Fruit fly (Drosophila melanogaster) whole organism, embryonic: ENCODE measurements around the gene Ant2.
A peak's percentile ranks its signal among the peaks of the same experiment; 100 is the strongest.

Source experiments
- Atf6 ChIP-seq: fragments of 200-800 bp; sonication (Bioruptor generic); IDR thresholded peaks from 2 replicates; pipeline ENCODE4 v1.3.6; 2022; ENCODE audit warnings: missing biosample characterization, missing genetic modification characterization
- Bgb ChIP-seq: fragments of 200-800 bp; sonication (Bioruptor generic); IDR thresholded peaks from 2 replicates; pipeline ENCODE4 v1.3.6; 2022; ENCODE audit warnings: missing biosample characterization, missing genetic modification characterization; ENCODE audit not compliant: partially characterized antibody
- CG10267 ChIP-seq: fragments of 200-800 bp; sonication (Bioruptor generic); optimal IDR thresholded peaks from 2 replicates; lab custom pipeline; 2018; ENCODE audit warnings: missing biosample characterization, mild to moderate bottlenecking, missing genetic modification characterization, moderate library complexity
- CG11398 ChIP-seq: fragments of 200-800 bp; sonication (Bioruptor generic); optimal IDR thresholded peaks from 2 replicates; lab custom pipeline; 2016; ENCODE audit warnings: missing biosample characterization, missing genetic modification characterization
- CG11696 ChIP-seq: fragments of 200-800 bp; sonication (Bioruptor generic); IDR thresholded peaks from 2 replicates; pipeline ENCODE4 v1.3.6; 2022; ENCODE audit warnings: missing biosample characterization, missing genetic modification characterization
- CG12299 ChIP-seq: fragments of 200-800 bp; sonication (Bioruptor generic); optimal IDR thresholded peaks from 2 replicates; lab custom pipeline; 2018; ENCODE audit warnings: missing biosample characterization, mild to moderate bottlenecking, missing genetic modification characterization
- CG12391 ChIP-seq: fragments of 200-800 bp; sonication (Bioruptor generic); optimal IDR thresholded peaks from 3 replicates; lab custom pipeline; 2018; ENCODE audit warnings: missing biosample characterization, mild to moderate bottlenecking, missing genetic modification characterization, moderate library complexity
- CG12942 ChIP-seq: fragments of 200-800 bp; sonication (Bioruptor generic); optimal IDR thresholded peaks from 3 replicates; lab custom pipeline; 2016; ENCODE audit warnings: missing biosample characterization, missing genetic modification characterization
- CG1647 ChIP-seq: fragments of 200-800 bp; sonication (Bioruptor generic); optimal IDR thresholded peaks from 3 replicates; lab custom pipeline; 2016; ENCODE audit warnings: missing biosample characterization, missing genetic modification characterization
- CG16815 ChIP-seq: fragments of 200-800 bp; sonication (Bioruptor generic); optimal IDR thresholded peaks from 3 replicates; lab custom pipeline; 2017; ENCODE audit warnings: missing biosample characterization, mild to moderate bottlenecking, missing genetic modification characterization
- CG18599 ChIP-seq: fragments of 200-800 bp; sonication (Bioruptor generic); optimal IDR thresholded peaks from 3 replicates; lab custom pipeline; 2017; ENCODE audit warnings: missing biosample characterization, missing genetic modification characterization, mild to moderate bottlenecking, moderate library complexity, missing genetic modification reagents
- CG18619 ChIP-seq: fragments of 200-800 bp; sonication (Bioruptor generic); optimal IDR thresholded peaks from 3 replicates; lab custom pipeline; 2017; ENCODE audit warnings: missing biosample characterization, mild to moderate bottlenecking, missing genetic modification characterization
- CG31441 ChIP-seq: fragments of 200-800 bp; sonication (Bioruptor generic); IDR thresholded peaks from 2 replicates; pipeline ENCODE4 v1.3.6; 2022; ENCODE audit warnings: missing biosample characterization, missing genetic modification characterization
- CG3163 ChIP-seq: fragments of 200-800 bp; sonication (Bioruptor generic); optimal IDR thresholded peaks from 3 replicates; lab custom pipeline; 2016; ENCODE audit warnings: missing biosample characterization, missing genetic modification characterization
- CG34224 ChIP-seq: fragments of 200-800 bp; sonication (Bioruptor generic); IDR thresholded peaks from 3 replicates; pipeline ENCODE4 v1.3.6; 2022; ENCODE audit warnings: missing biosample characterization, missing genetic modification characterization; ENCODE audit not compliant: partially characterized antibody
- CG5180 ChIP-seq: fragments of 200-800 bp; sonication (Bioruptor generic); optimal IDR thresholded peaks from 3 replicates; lab custom pipeline; 2017; ENCODE audit warnings: missing biosample characterization, missing genetic modification characterization, mild to moderate bottlenecking, moderate library complexity, missing genetic modification reagents
- CG7271 ChIP-seq: fragments of 200-800 bp; sonication (Bioruptor generic); optimal IDR thresholded peaks from 2 replicates; lab custom pipeline; 2018; ENCODE audit warnings: missing biosample characterization, mild to moderate bottlenecking, missing genetic modification characterization, moderate library complexity
- CG7745 ChIP-seq: fragments of 200-800 bp; sonication (Bioruptor generic); optimal IDR thresholded peaks from 2 replicates; lab custom pipeline; 2018; ENCODE audit warnings: missing biosample characterization, mild to moderate bottlenecking, missing genetic modification characterization, moderate library complexity
- CG8281 ChIP-seq: fragments of 200-800 bp; sonication (Bioruptor generic); optimal IDR thresholded peaks from 2 replicates; lab custom pipeline; 2018; ENCODE audit warnings: missing biosample characterization, mild to moderate bottlenecking, missing genetic modification characterization, moderate library complexity
- Fer1 ChIP-seq: fragments of 200-800 bp; sonication (Bioruptor generic); optimal IDR thresholded peaks from 2 replicates; lab custom pipeline; 2017; ENCODE audit warnings: missing biosample characterization, mild to moderate bottlenecking, missing genetic modification characterization
- HLH54F ChIP-seq: fragments of 200-800 bp; sonication (Bioruptor generic); optimal IDR thresholded peaks from 3 replicates; lab custom pipeline; 2016; ENCODE audit warnings: missing biosample characterization, missing genetic modification characterization
- Hsf ChIP-seq: fragments of 200-800 bp; sonication (Bioruptor generic); optimal IDR thresholded peaks from 3 replicates; lab custom pipeline; 2016; ENCODE audit warnings: missing biosample characterization, missing genetic modification characterization
- Med ChIP-seq: fragments of 200-800 bp; sonication (Bioruptor generic); peaks from one replicate; lab custom pipeline; 2016; ENCODE audit warnings: missing biosample characterization, missing genetic modification characterization, mild to moderate bottlenecking, inconsistent platforms, moderate library complexity
- Mrtf ChIP-seq: fragments of 200-800 bp; sonication (Bioruptor generic); IDR thresholded peaks from 3 replicates; pipeline ENCODE4 v1.3.6; 2022; ENCODE audit warnings: missing biosample characterization, missing genetic modification characterization
- NC2α ChIP-seq: fragments of 200-800 bp; sonication (Bioruptor generic); optimal IDR thresholded peaks from 2 replicates; lab custom pipeline; 2016; ENCODE audit warnings: missing biosample characterization, missing genetic modification characterization
- Nf-YA ChIP-seq: fragments of 200-800 bp; sonication (Bioruptor generic); IDR thresholded peaks from 2 replicates; pipeline ENCODE4 v1.3.6; 2022; ENCODE audit warnings: missing biosample characterization, missing genetic modification characterization
- Ptx1 ChIP-seq: fragments of 200-800 bp; sonication (Bioruptor generic); IDR thresholded peaks from 2 replicates; pipeline ENCODE4 v1.3.6; 2022; ENCODE audit warnings: missing biosample characterization, missing genetic modification characterization
- Sin3A ChIP-seq: fragments of >200 bp; optimal IDR thresholded peaks from 2 replicates; lab custom pipeline; 2018
- Stat92E ChIP-seq, 3 experiments: fragments of >200 bp in 2 of 3; fragments of 200-800 bp in 1 of 3; sonication (Bioruptor generic) in 1 of 3; optimal IDR thresholded peaks; 2 replicates each; lab custom pipeline; 2017 to 2019; ENCODE audit warnings: missing biosample characterization in 3 of 3, missing genetic modification characterization in 3 of 3, mild to moderate bottlenecking in 1 of 3, moderate library complexity in 1 of 3
- YL-1 ChIP-seq: fragments of 200-800 bp; sonication (Bioruptor generic); optimal IDR thresholded peaks from 3 replicates; lab custom pipeline; 2017; ENCODE audit warnings: missing biosample characterization, mild to moderate bottlenecking, missing genetic modification characterization
- amos ChIP-seq: fragments of 200-800 bp; sonication (Bioruptor generic); IDR thresholded peaks from 2 replicates; pipeline ENCODE4 v1.3.6; 2022; ENCODE audit warnings: missing biosample characterization, missing genetic modification characterization; ENCODE audit not compliant: partially characterized antibody
- bbx ChIP-seq: fragments of 200-800 bp; sonication (Bioruptor generic); IDR thresholded peaks from 2 replicates; pipeline ENCODE4 v1.3.6; 2022; ENCODE audit warnings: missing biosample characterization, missing genetic modification characterization; ENCODE audit not compliant: partially characterized antibody
- bcd ChIP-seq: fragments of 200-800 bp; sonication (Bioruptor generic); optimal IDR thresholded peaks from 2 replicates; lab custom pipeline; 2017; ENCODE audit warnings: missing biosample characterization, mild to moderate bottlenecking, missing genetic modification characterization
- br ChIP-seq: fragments of >200 bp; optimal IDR thresholded peaks from 2 replicates; lab custom pipeline; 2017
- bsh ChIP-seq, 2 experiments: fragments of 200-800 bp; sonication (Bioruptor generic); optimal IDR thresholded peaks; 2 replicates each; lab custom pipeline; 2017 to 2018; ENCODE audit warnings: mild to moderate bottlenecking in 2 of 2, missing biosample characterization in 2 of 2, missing genetic modification characterization in 2 of 2, moderate library complexity in 1 of 2
- chif ChIP-seq, 2 experiments: fragments of 200-800 bp; sonication (Bioruptor generic); optimal IDR thresholded peaks; 3 replicates each; lab custom pipeline; 2016; ENCODE audit warnings: missing biosample characterization in 2 of 2, missing genetic modification characterization in 2 of 2
- eve ChIP-seq, 2 experiments: fragments of >200 bp; optimal IDR thresholded peaks; 2 replicates each; lab custom pipeline; 2017; ENCODE audit warnings: missing biosample characterization in 2 of 2, missing genetic modification characterization in 2 of 2
- fu2 ChIP-seq: fragments of 200-800 bp; sonication (Bioruptor generic); optimal IDR thresholded peaks from 2 replicates; lab custom pipeline; 2016; ENCODE audit warnings: missing biosample characterization, missing genetic modification characterization
- hkb ChIP-seq, 2 experiments: fragments of 200-800 bp in 1 of 2; fragments of >200 bp in 1 of 2; sonication (Bioruptor generic) in 1 of 2; IDR thresholded peaks in 1 of 2; optimal IDR thresholded peaks in 1 of 2; 2 replicates each; pipeline versions ENCODE4 v1.3.6 to Lab custom; 2017 to 2022; ENCODE audit warnings: missing biosample characterization in 1 of 2, missing genetic modification characterization in 1 of 2
- jigr1 ChIP-seq: fragments of 200-800 bp; sonication (Bioruptor generic); IDR thresholded peaks from 3 replicates; pipeline ENCODE4 v1.3.6; 2022; ENCODE audit warnings: missing biosample characterization, missing genetic modification characterization
- lmd ChIP-seq: fragments of 200-800 bp; sonication (Bioruptor generic); IDR thresholded peaks from 2 replicates; pipeline ENCODE4 v1.3.6; 2022; ENCODE audit warnings: missing biosample characterization, missing genetic modification characterization
- otp ChIP-seq: fragments of 200-800 bp; sonication (Bioruptor generic); IDR thresholded peaks from 3 replicates; pipeline ENCODE4, ENCODE4 v1.3.6; 2022; ENCODE audit warnings: missing biosample characterization, missing genetic modification characterization
- rib ChIP-seq: fragments of 200-800 bp; sonication (Bioruptor generic); IDR thresholded peaks from 2 replicates; pipeline ENCODE4 v1.3.6; 2022; ENCODE audit warnings: missing biosample characterization, missing genetic modification characterization
- run ChIP-seq: fragments of 200-800 bp; sonication (Bioruptor generic); optimal IDR thresholded peaks from 3 replicates; lab custom pipeline; 2018; ENCODE audit warnings: missing biosample characterization, mild to moderate bottlenecking, missing genetic modification characterization
- sens-2 ChIP-seq: fragments of 200-800 bp; sonication (Bioruptor generic); IDR thresholded peaks from 2 replicates; pipeline ENCODE4 v1.3.6; 2022; ENCODE audit warnings: missing biosample characterization, missing genetic modification characterization
- sug ChIP-seq: fragments of 200-800 bp; optimal IDR thresholded peaks from 2 replicates; lab custom pipeline; 2019; ENCODE audit warnings: missing biosample characterization, mild to moderate bottlenecking, missing genetic modification characterization, moderate library complexity
- toy ChIP-seq: fragments of 200-800 bp; sonication (Bioruptor generic); IDR thresholded peaks from 2 replicates; pipeline ENCODE4 v1.3.6; 2022; ENCODE audit warnings: missing biosample characterization, missing genetic modification characterization
- trh ChIP-seq: fragments of 200-800 bp; sonication (Bioruptor generic); optimal IDR thresholded peaks from 2 replicates; lab custom pipeline; 2016; ENCODE audit warnings: missing biosample characterization, missing genetic modification characterization
- wek ChIP-seq: fragments of 200-800 bp; sonication (Bioruptor generic); optimal IDR thresholded peaks from 3 replicates; lab custom pipeline; 2018; ENCODE audit warnings: missing biosample characterization, mild to moderate bottlenecking, missing genetic modification characterization, moderate library complexity

Gene Ant2

dm6 chrX:10768043-10768674 is 18.5 kb downstream of the Ant2 start, which contains the start of the genes Atg8a and BTBD9 (continued):
- no peak for TF ChIP-seq CG11696 (GFP tag; lab: Robert Waterston, UW)
- no peak for TF ChIP-seq CG18619 (GFP tag; lab: Kevin White, UChicago)
- no peak for TF ChIP-seq CG18599 (GFP tag; lab: Kevin White, UChicago)
- TF ChIP-seq bcd (GFP tag; lab: Kevin White, UChicago), result peak; percentile 25
- no peak for TF ChIP-seq eve (GFP tag; optimal IDR thresholded peaks at IDR 0.05; lab: Kevin White, UChicago)
- TF ChIP-seq hkb (optimal IDR thresholded peaks at IDR 0.05; lab: Kevin White, UChicago), result peak; percentile 45
- TF ChIP-seq hkb (GFP tag; IDR thresholded peaks at IDR 0.05; lab: Robert Waterston, UW), result no peak; the same call in 1 of the 2 replicates
- no peak for TF ChIP-seq sens-2 (GFP tag; lab: Robert Waterston, UW)
- TF ChIP-seq CG11398 (GFP tag; lab: Kevin White, UChicago), result no peak
- TF ChIP-seq Med (GFP tag; lab: Kevin White, UChicago), result peak; percentile 95
- peak; percentile 61 for TF ChIP-seq CG1647
- no peak for TF ChIP-seq toy (GFP tag; lab: Robert Waterston, UW)
- TF ChIP-seq CG10267 (tag; lab: Kevin White, UChicago), result peak; percentile 70
- no peak for TF ChIP-seq br (lab: Kevin White, UChicago)
- 0 out of 3 replicates have a peak, but pooled peaks have one; percentile 37 for TF ChIP-seq Mrtf (GFP tag; lab: Robert Waterston, UW)
- TF ChIP-seq Bgb, result peak; percentile 82
- peak; percentile 25 for TF ChIP-seq Fer1 (GFP tag; lab: Kevin White, UChicago)
- peak; percentile 42 for TF ChIP-seq sug (tag; lab: Kevin White, UChicago)
- peak; percentile 48 for TF ChIP-seq CG12391 (tag; lab: Kevin White, UChicago)
- no peak for TF ChIP-seq CG16815 (GFP tag; lab: Kevin White, UChicago)
- TF ChIP-seq run (tag; lab: Kevin White, UChicago), result no peak
- TF ChIP-seq Stat92E (GFP tag; optimal IDR thresholded peaks at IDR 0.05; lab: Kevin White, UChicago), result peak in 1 of 3 experiments; percentile 68
- TF ChIP-seq CG5180 (GFP tag; lab: Kevin White, UChicago), result no peak
- TF ChIP-seq rib, result no peak
- TF ChIP-seq CG8281 (tag; lab: Kevin White, UChicago), result no peak
- TF ChIP-seq Atf6, result no peak; the same call in 1 of the 2 replicates
- no peak for TF ChIP-seq Nf-YA (GFP tag; lab: Robert Waterston, UW)
- TF ChIP-seq fu2 (GFP tag; lab: Kevin White, UChicago), result peak; percentile 42
- no peak for TF ChIP-seq wek (GFP tag; lab: Kevin White, UChicago)
- TF ChIP-seq CG12942, result peak; percentile 9
- peak; percentile 1 for TF ChIP-seq Hsf (GFP tag; lab: Kevin White, UChicago)
- no peak for TF ChIP-seq bsh (GFP tag; optimal IDR thresholded peaks at IDR 0.05; lab: Kevin White, UChicago)
- TF ChIP-seq CG7271 (tag; lab: Kevin White, UChicago), result no peak
- TF ChIP-seq amos (GFP tag; lab: Robert Waterston, UW), result peak; percentile 79
- no peak for TF ChIP-seq Ptx1 (GFP tag; lab: Robert Waterston, UW)
- peak in 1 of 2 experiments; percentile 55 for TF ChIP-seq chif (GFP tag; optimal IDR thresholded peaks at IDR 0.05; lab: Kevin White, UChicago)
- peak; percentile 52 for TF ChIP-seq CG12299 (tag; lab: Kevin White, UChicago)
- TF ChIP-seq jigr1 (GFP tag; lab: Robert Waterston, UW), result no peak
- TF ChIP-seq YL-1 (GFP tag; lab: Kevin White, UChicago), result peak; percentile 46
- peak; percentile 97 for TF ChIP-seq Sin3A (lab: Kevin White, UChicago)
- no peak for TF ChIP-seq trh (GFP tag; lab: Kevin White, UChicago)
- TF ChIP-seq CG31441 (GFP tag; lab: Robert Waterston, UW), result 0 out of 2 replicates have a peak, but pooled peaks have one; percentile 22
- no peak for TF ChIP-seq NC2α (GFP tag; lab: Kevin White, UChicago)
- TF ChIP-seq CG7745 (tag; lab: Kevin White, UChicago), result no peak
- peak; percentile 85 for TF ChIP-seq bbx (GFP tag; lab: Robert Waterston, UW)
- TF ChIP-seq CG3163 (GFP tag; lab: Kevin White, UChicago), result peak; percentile 69
- no peak for TF ChIP-seq otp
- TF ChIP-seq HLH54F, result peak; percentile 34
- peak; percentile 31; the same call in 1 of the 2 replicates for TF ChIP-seq lmd (GFP tag; lab: Robert Waterston, UW)
- TF ChIP-seq CG34224, result peak; percentile 72; the same call in 2 of the 3 replicates
